Worm (Caenorhabditis elegans) whole organism, late embryonic: ENCODE measurements around the gene sto-3.

ENCODE experiments used
- C08G9.2 ChIP-seq: sonication (generic microtip); optimal IDR thresholded peaks from 2 replicates; lab custom pipeline; 2016; ENCODE audit warnings: mild to moderate bottlenecking, missing genetic modification characterization, moderate library complexity, missing compliant biosample characterization
- C38D4.7 ChIP-seq: fragments of 200-800 bp; sonication (Bioruptor generic); optimal IDR thresholded peaks from 2 replicates; lab custom pipeline; 2018; ENCODE audit warnings: mild to moderate bottlenecking, missing genetic modification characterization, moderate library complexity, missing compliant biosample characterization
- T23F11.4 ChIP-seq: fragments of 200-800 bp; sonication (Bioruptor generic); optimal IDR thresholded peaks from 2 replicates; lab custom pipeline; 2018; ENCODE audit warnings: mild to moderate bottlenecking, missing genetic modification characterization, missing compliant biosample characterization
- ahr-1 ChIP-seq: sonication (generic microtip); optimal IDR thresholded peaks from 2 replicates; lab custom pipeline; 2016; ENCODE audit warnings: missing genetic modification characterization, missing compliant biosample characterization
- ama-1 ChIP-seq: fragments of 150-350 bp; optimal IDR thresholded peaks from 2 replicates; lab custom pipeline; 2014
- ceh-14 ChIP-seq: sonication (generic microtip); optimal IDR thresholded peaks from 2 replicates; lab custom pipeline; 2016; ENCODE audit warnings: missing genotype, missing genetic modification characterization, missing compliant biosample characterization
- ceh-22 ChIP-seq: sonication (generic microtip); optimal IDR thresholded peaks from 2 replicates; lab custom pipeline; 2017; ENCODE audit warnings: missing biosample characterization, missing genetic modification characterization
- ceh-45 ChIP-seq: fragments of 200-800 bp; sonication (Bioruptor generic); IDR thresholded peaks from 2 replicates; pipeline ENCODE4 v1.3.6; 2022; ENCODE audit warnings: missing genetic modification reagents, missing genetic modification characterization, missing compliant biosample characterization
- dmd-4 ChIP-seq: sonication (generic microtip); optimal IDR thresholded peaks from 2 replicates; lab custom pipeline; 2016; ENCODE audit warnings: borderline replicate concordance, missing genetic modification characterization, missing compliant biosample characterization
- dve-1 ChIP-seq: sonication (generic microtip); optimal IDR thresholded peaks from 2 replicates; lab custom pipeline; 2017; ENCODE audit warnings: antibody characterized with exemption, mild to moderate bottlenecking, missing genetic modification characterization, missing compliant biosample characterization
- nhr-11 ChIP-seq: fragments of 150-350 bp; optimal IDR thresholded peaks from 2 replicates; lab custom pipeline; 2014; ENCODE audit warnings: missing biosample characterization, missing genetic modification characterization
- pag-3 ChIP-seq: sonication (generic microtip); optimal IDR thresholded peaks from 2 replicates; lab custom pipeline; 2016; ENCODE audit warnings: missing compliant biosample characterization, missing genetic modification characterization, borderline replicate concordance
- pax-1 ChIP-seq: fragments of 150-350 bp; optimal IDR thresholded peaks from 2 replicates; lab custom pipeline; 2014; ENCODE audit warnings: missing biosample characterization, missing genetic modification characterization
- pqm-1 ChIP-seq: sonication (generic microtip); optimal IDR thresholded peaks from 2 replicates; lab custom pipeline; 2016; ENCODE audit warnings: missing genetic modification characterization, missing compliant biosample characterization

- TF ChIP-seq nhr-11 (tag; lab: Kevin White, UChicago) (no peak), dmd-4 (tag; lab: Kevin White, UChicago) (no peak), ama-1 (no peak), pax-1 (tag; lab: Kevin White, UChicago) (no peak), pag-3 (tag; lab: Kevin White, UChicago) (no peak), pqm-1 (tag; lab: Kevin White, UChicago) (no peak), ahr-1 (tag; lab: Kevin White, UChicago) (no peak), T23F11.4 (GFP tag; lab: Kevin White, UChicago) (no peak), ceh-14 (tag; lab: Kevin White, UChicago) (no peak), ceh-45 (GFP tag; lab: Robert Waterston, UW) (no peak), ceh-22 (tag; lab: Kevin White, UChicago) (no peak), dve-1 (tag; lab: Kevin White, UChicago) (no peak), C08G9.2 (tag; lab: Kevin White, UChicago) (no peak), C38D4.7 (no peak)
These were observed 13.7 kb downstream of the sto-3 start for ce11 chrX:11608110-11608759.
